Worm (Caenorhabditis elegans): Measurements from ENCODE around the gene pnk-4.

ce11 chrX:5105703-5106102 is 18.1 kb downstream of the pnk-4 start:
- TF ChIP-seq snpc-4 (GFP tag; optimal IDR thresholded peaks at IDR 0.05), result no peak
- no peak for TF ChIP-seq snpc-4 (tag; optimal IDR thresholded peaks at IDR 0.05)
- TF ChIP-seq mcd-1 (GFP tag; IDR thresholded peaks at IDR 0.05), result peak; percentile 5; the same call in 1 of the 2 replicates
- TF ChIP-seq nfya-1 (tag; optimal IDR thresholded peaks at IDR 0.05; ENCODE audit: borderline replicate concordance, insufficient read depth), result no peak
- no peak for TF ChIP-seq nfya-2 (GFP tag; IDR thresholded peaks at IDR 0.05)
- no peak for TF ChIP-seq unc-62 (GFP tag; optimal IDR thresholded peaks at IDR 0.05)
- no peak for TF ChIP-seq ztf-25 (GFP tag; IDR thresholded peaks at IDR 0.05)
- TF ChIP-seq athp-1 (tag; optimal IDR thresholded peaks at IDR 0.05), result no peak
- TF ChIP-seq egrh-3 (GFP tag; IDR thresholded peaks at IDR 0.05), result no peak; the same call in 1 of the 2 replicates
- TF ChIP-seq Y67H2A.10 (GFP tag; conservative IDR thresholded peaks at IDR 0.05), result no peak
- no peak for TF ChIP-seq F57C9.4 (tag; optimal IDR thresholded peaks at IDR 0.05)
